Worm (Caenorhabditis elegans) whole organism, young adult: ENCODE data around the gene psd-1.

Experiments used
- F52B5.7 ChIP-seq: sonication (generic microtip); optimal IDR thresholded peaks from 2 replicates; lab custom pipeline; 2016; ENCODE audit warnings: mild to moderate bottlenecking, missing genetic modification characterization, missing compliant biosample characterization
- T26A5.8 ChIP-seq: sonication (generic microtip); optimal IDR thresholded peaks from 2 replicates; lab custom pipeline; 2016; ENCODE audit warnings: missing genetic modification characterization, missing compliant biosample characterization
- ama-1 ChIP-seq, 3 experiments: fragments of 150-350 bp in 1 of 3; sonication (generic microtip) in 2 of 3; optimal IDR thresholded peaks; 2 replicates each; lab custom pipeline; 2014 to 2018; ENCODE audit warnings: missing biosample characterization in 2 of 3, missing genetic modification characterization in 2 of 3, missing genetic modification reagents in 2 of 3
- die-1 ChIP-seq: sonication (generic microtip); optimal IDR thresholded peaks from 2 replicates; lab custom pipeline; 2016; ENCODE audit warnings: missing genotype, mild to moderate bottlenecking, missing genetic modification characterization, missing compliant biosample characterization
- hlh-12 ChIP-seq: sonication (generic microtip); optimal IDR thresholded peaks from 2 replicates; lab custom pipeline; 2016; ENCODE audit warnings: missing genetic modification characterization, missing compliant biosample characterization
- hrde-1 ChIP-seq: sonication (generic microtip); optimal IDR thresholded peaks from 2 replicates; lab custom pipeline; 2016; ENCODE audit warnings: missing genetic modification characterization, mild to moderate bottlenecking, missing compliant biosample characterization, moderate library complexity, missing genotype, missing genetic modification reagents, borderline replicate concordance
- madf-6 ChIP-seq: fragments of 200-800 bp; sonication (Bioruptor generic); IDR thresholded peaks from 2 replicates; pipeline ENCODE4 v1.3.6; 2022; ENCODE audit warnings: missing genetic modification reagents, missing genetic modification characterization, missing compliant biosample characterization
- nfya-1 ChIP-seq: sonication (generic microtip); optimal IDR thresholded peaks from 2 replicates; lab custom pipeline; 2017; ENCODE audit warnings: antibody characterized with exemption, missing compliant biosample characterization, missing genetic modification characterization, borderline replicate concordance; ENCODE audit not compliant: insufficient read depth
- nhr-80 ChIP-seq: sonication (generic microtip); optimal IDR thresholded peaks from 2 replicates; lab custom pipeline; 2016; ENCODE audit warnings: missing genetic modification characterization, missing compliant biosample characterization
- rcor-1 ChIP-seq: fragments of 200-800 bp; sonication (Bioruptor generic); IDR thresholded peaks from 2 replicates; pipeline ENCODE4 v1.3.6; 2022; ENCODE audit warnings: missing genetic modification reagents, missing genetic modification characterization, missing compliant biosample characterization
- sea-2 ChIP-seq: fragments of 200-800 bp; sonication (Bioruptor generic); IDR thresholded peaks from 2 replicates; pipeline ENCODE4 v1.3.6; 2022; ENCODE audit warnings: missing genetic modification characterization, missing compliant biosample characterization
- snpc-1.3 ChIP-seq: sonication (generic microtip); optimal IDR thresholded peaks from 2 replicates; lab custom pipeline; 2017; ENCODE audit warnings: missing genetic modification characterization, mild to moderate bottlenecking, missing compliant biosample characterization, antibody characterized with exemption, moderate library complexity, missing genotype, missing genetic modification reagents; ENCODE audit not compliant: insufficient read depth
- unc-62 ChIP-seq: fragments of 150-350 bp; optimal IDR thresholded peaks from 2 replicates; lab custom pipeline; 2014; ENCODE audit warnings: missing biosample characterization, missing genetic modification reagents, missing genetic modification characterization

DNA sequence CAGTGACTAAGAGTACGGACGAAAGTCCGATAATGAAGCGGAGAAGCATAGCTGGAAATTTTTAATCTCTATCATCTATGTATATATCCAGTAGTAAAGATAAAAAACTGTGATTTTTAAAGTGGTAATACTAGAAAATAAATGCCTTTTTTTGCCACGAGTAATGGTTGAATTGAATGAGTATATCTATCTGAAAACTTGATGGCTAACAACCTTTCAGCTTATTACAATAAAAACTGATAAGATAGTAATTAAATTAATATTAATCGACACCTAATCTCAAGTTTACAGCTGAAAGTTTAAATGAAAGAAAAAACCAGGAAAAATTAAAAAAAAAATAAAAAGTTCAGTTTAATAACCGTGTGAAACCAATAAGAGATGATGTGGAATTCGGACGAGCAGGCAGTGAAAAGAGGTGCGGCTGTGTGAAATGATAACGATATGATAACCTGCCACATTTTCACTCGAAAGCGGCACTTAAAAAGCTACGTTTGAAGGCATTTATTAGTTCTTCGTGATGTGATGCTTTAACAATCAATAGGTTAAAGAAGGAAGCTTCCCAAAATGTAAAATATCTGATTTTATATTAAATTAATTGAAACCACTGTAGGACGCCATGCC lies 39.8 kb upstream of the psd-1 start, which contains the start of gene nspg-6:
- TF ChIP-seq sea-2 (no peak), F52B5.7 (tag; lab: Kevin White, UChicago) (no peak), die-1 (tag; lab: Kevin White, UChicago) (no peak), madf-6 (GFP tag; lab: Robert Waterston, UW) (no peak), snpc-1.3 (tag; lab: Kevin White, UChicago) (no peak), hrde-1 (tag; lab: Kevin White, UChicago) (no peak), nhr-80 (tag; lab: Kevin White, UChicago) (peak; percentile 75), unc-62 (GFP tag; lab: Kevin White, UChicago) (no peak), rcor-1 (GFP tag; lab: Robert Waterston, UW) (no peak), nfya-1 (tag; lab: Kevin White, UChicago) (no peak), hlh-12 (tag; lab: Kevin White, UChicago) (no peak), ama-1 (optimal IDR thresholded peaks at IDR 0.05; lab: Kevin White, UChicago) (no peak), ama-1 (GFP tag; optimal IDR thresholded peaks at IDR 0.05; lab: Kevin White, UChicago) (no peak), T26A5.8 (tag; lab: Kevin White, UChicago) (no peak)
